Fruit fly (Drosophila melanogaster) whole organism, embryonic: ENCODE data around the gene CG14818.

Experiments used
- CG10267 ChIP-seq: fragments of 200-800 bp; sonication (Bioruptor generic); optimal IDR thresholded peaks from 2 replicates; lab custom pipeline; 2018; ENCODE audit warnings: missing biosample characterization, mild to moderate bottlenecking, missing genetic modification characterization, moderate library complexity
- CG10366 ChIP-seq: fragments of 200-800 bp; sonication (Bioruptor generic); IDR thresholded peaks from 2 replicates; pipeline ENCODE4 v1.3.6; 2022; ENCODE audit warnings: missing biosample characterization, missing genetic modification characterization
- CG10565 ChIP-seq: fragments of 200-800 bp; sonication (Bioruptor generic); optimal IDR thresholded peaks from 3 replicates; lab custom pipeline; 2016; ENCODE audit warnings: missing biosample characterization, mild to moderate bottlenecking, missing genetic modification characterization
- CG14050 ChIP-seq: fragments of 200-800 bp; sonication (Bioruptor generic); IDR thresholded peaks from 3 replicates; pipeline ENCODE4 v1.3.6; 2022; ENCODE audit warnings: missing biosample characterization, missing genetic modification characterization
- CG17802 ChIP-seq: fragments of 200-800 bp; sonication (Bioruptor generic); optimal IDR thresholded peaks from 2 replicates; lab custom pipeline; 2018; ENCODE audit warnings: missing biosample characterization, mild to moderate bottlenecking, missing genetic modification characterization, moderate library complexity
- CG18011 ChIP-seq: fragments of 200-800 bp; sonication (Bioruptor generic); optimal IDR thresholded peaks from 2 replicates; lab custom pipeline; 2017; ENCODE audit warnings: missing biosample characterization, missing genetic modification characterization, mild to moderate bottlenecking, moderate library complexity, missing genotype
- CG2712 ChIP-seq: fragments of 200-800 bp; optimal IDR thresholded peaks from 3 replicates; lab custom pipeline; 2019; ENCODE audit warnings: missing biosample characterization, mild to moderate bottlenecking, missing genetic modification characterization, moderate library complexity
- CG3281 ChIP-seq: fragments of 200-800 bp; sonication (Bioruptor generic); optimal IDR thresholded peaks from 3 replicates; lab custom pipeline; 2017; ENCODE audit warnings: missing biosample characterization, mild to moderate bottlenecking, missing genetic modification characterization
- CG33557 ChIP-seq: fragments of 200-800 bp; sonication (Bioruptor generic); optimal IDR thresholded peaks from 2 replicates; lab custom pipeline; 2019; ENCODE audit warnings: missing biosample characterization, mild to moderate bottlenecking, missing genetic modification characterization, moderate library complexity
- CG42726 ChIP-seq: fragments of 200-800 bp; sonication (Bioruptor generic); IDR thresholded peaks from 2 replicates; pipeline ENCODE4 v1.3.6; 2022; ENCODE audit warnings: missing biosample characterization, missing genetic modification characterization; ENCODE audit not compliant: partially characterized antibody
- CG4424 ChIP-seq: fragments of 200-800 bp; sonication (Bioruptor generic); optimal IDR thresholded peaks from 3 replicates; lab custom pipeline; 2016; ENCODE audit warnings: missing biosample characterization, missing genetic modification characterization
- CG4707 ChIP-seq: fragments of 200-800 bp; sonication (Bioruptor generic); optimal IDR thresholded peaks from 2 replicates; lab custom pipeline; 2018; ENCODE audit warnings: missing biosample characterization, mild to moderate bottlenecking, missing genetic modification characterization, moderate library complexity
- CG4854 ChIP-seq: fragments of 200-800 bp; sonication (Bioruptor generic); optimal IDR thresholded peaks from 2 replicates; lab custom pipeline; 2016; ENCODE audit warnings: missing biosample characterization, missing genetic modification characterization, inconsistent platforms
- CG5953 ChIP-seq: fragments of 200-800 bp; sonication (Bioruptor generic); IDR thresholded peaks from 2 replicates; pipeline ENCODE4 v1.3.6; 2022; ENCODE audit warnings: missing biosample characterization, missing genetic modification characterization
- CG6654 ChIP-seq: fragments of 200-800 bp; sonication (Bioruptor generic); optimal IDR thresholded peaks from 2 replicates; lab custom pipeline; 2017; ENCODE audit warnings: missing biosample characterization, mild to moderate bottlenecking, missing genetic modification characterization
- CG6683 ChIP-seq: fragments of 200-800 bp; sonication (Bioruptor generic); optimal IDR thresholded peaks from 2 replicates; lab custom pipeline; 2017; ENCODE audit warnings: missing biosample characterization, mild to moderate bottlenecking, missing genetic modification characterization, missing genetic modification reagents
- CG7372 ChIP-seq: fragments of 200-800 bp; sonication (Bioruptor generic); IDR thresholded peaks from 2 replicates; pipeline ENCODE4 v1.3.6; 2022; ENCODE audit warnings: missing biosample characterization, missing genetic modification characterization
- CG8281 ChIP-seq: fragments of 200-800 bp; sonication (Bioruptor generic); optimal IDR thresholded peaks from 2 replicates; lab custom pipeline; 2018; ENCODE audit warnings: missing biosample characterization, mild to moderate bottlenecking, missing genetic modification characterization, moderate library complexity
- CG8290 ChIP-seq, 3 experiments: fragments of 200-800 bp; sonication (Bioruptor generic); optimal IDR thresholded peaks; 2 replicates each; lab custom pipeline; 2016 to 2019; ENCODE audit warnings: missing biosample characterization in 3 of 3, missing genetic modification characterization in 3 of 3, mild to moderate bottlenecking in 2 of 3, moderate library complexity in 1 of 3
- CG9817 ChIP-seq: fragments of 200-800 bp; sonication (Bioruptor generic); optimal IDR thresholded peaks from 2 replicates; lab custom pipeline; 2018; ENCODE audit warnings: missing biosample characterization, mild to moderate bottlenecking, missing genetic modification characterization, moderate library complexity
- CHES-1-like ChIP-seq: fragments of 200-800 bp; sonication (Bioruptor generic); optimal IDR thresholded peaks from 2 replicates; lab custom pipeline; 2016; ENCODE audit warnings: missing biosample characterization, missing genetic modification characterization
- Dref ChIP-seq: fragments of 200-800 bp; sonication (Bioruptor generic); IDR thresholded peaks from 2 replicates; pipeline ENCODE4 v1.3.6; 2022; ENCODE audit warnings: missing biosample characterization, missing genetic modification characterization
- E2f1 ChIP-seq: fragments of 200-800 bp; sonication (Bioruptor generic); IDR thresholded peaks from 2 replicates; pipeline ENCODE4 v1.3.6; 2022; ENCODE audit warnings: missing biosample characterization, missing genetic modification characterization
- Fer1 ChIP-seq: fragments of 200-800 bp; sonication (Bioruptor generic); optimal IDR thresholded peaks from 2 replicates; lab custom pipeline; 2017; ENCODE audit warnings: missing biosample characterization, mild to moderate bottlenecking, missing genetic modification characterization
- NC2β ChIP-seq: fragments of 200-800 bp; sonication (Bioruptor generic); optimal IDR thresholded peaks from 2 replicates; lab custom pipeline; 2016; ENCODE audit warnings: missing biosample characterization, missing genetic modification characterization
- Side ChIP-seq: fragments of 200-800 bp; sonication (Bioruptor generic); optimal IDR thresholded peaks from 2 replicates; lab custom pipeline; 2016; ENCODE audit warnings: missing biosample characterization, missing genetic modification characterization
- Usf ChIP-seq: fragments of 200-800 bp; sonication (Bioruptor generic); optimal IDR thresholded peaks from 2 replicates; lab custom pipeline; 2017; ENCODE audit warnings: missing genotype, missing biosample characterization, missing genetic modification characterization
- al ChIP-seq: fragments of 200-800 bp; sonication (Bioruptor generic); IDR thresholded peaks from 2 replicates; pipeline ENCODE4 v1.3.6; 2022; ENCODE audit warnings: missing biosample characterization, missing genetic modification characterization
- az2 ChIP-seq: fragments of 200-800 bp; sonication (Bioruptor generic); optimal IDR thresholded peaks from 3 replicates; lab custom pipeline; 2016; ENCODE audit warnings: missing biosample characterization, missing genetic modification characterization
- bab2 ChIP-seq: fragments of 200-800 bp; sonication (Bioruptor generic); optimal IDR thresholded peaks from 2 replicates; lab custom pipeline; 2016; ENCODE audit warnings: missing biosample characterization, missing genetic modification characterization
- bsh ChIP-seq, 2 experiments: fragments of 200-800 bp; sonication (Bioruptor generic); optimal IDR thresholded peaks; 2 replicates each; lab custom pipeline; 2017 to 2018; ENCODE audit warnings: mild to moderate bottlenecking in 2 of 2, missing biosample characterization in 2 of 2, missing genetic modification characterization in 2 of 2, moderate library complexity in 1 of 2
- corto ChIP-seq: fragments of 200-800 bp; sonication (Bioruptor generic); optimal IDR thresholded peaks from 2 replicates; lab custom pipeline; 2016; ENCODE audit warnings: missing biosample characterization, mild to moderate bottlenecking, missing genetic modification characterization, moderate library complexity
- dan ChIP-seq: fragments of 200-800 bp; sonication (Bioruptor generic); IDR thresholded peaks from 2 replicates; pipeline ENCODE4 v1.3.6; 2022; ENCODE audit warnings: missing biosample characterization, missing genetic modification characterization
- fd3F ChIP-seq: fragments of 200-800 bp; sonication (Bioruptor generic); optimal IDR thresholded peaks from 2 replicates; lab custom pipeline; 2018; ENCODE audit warnings: missing biosample characterization, mild to moderate bottlenecking, missing genetic modification characterization, moderate library complexity
- fru ChIP-seq: fragments of >200 bp; optimal IDR thresholded peaks from 2 replicates; lab custom pipeline; 2017
- insv ChIP-seq, 2 experiments: fragments of 200-800 bp; sonication (Bioruptor generic); optimal IDR thresholded peaks; 3 replicates each; lab custom pipeline; 2016 to 2018; ENCODE audit warnings: missing biosample characterization in 2 of 2, missing genetic modification characterization in 2 of 2
- kni ChIP-seq: fragments of 200-800 bp; sonication (Bioruptor generic); optimal IDR thresholded peaks from 3 replicates; lab custom pipeline; 2017; ENCODE audit warnings: mild to moderate bottlenecking, missing biosample characterization, missing genetic modification reagents, missing genetic modification characterization
- nau ChIP-seq: fragments of 200-800 bp; sonication (Bioruptor generic); optimal IDR thresholded peaks from 3 replicates; lab custom pipeline; 2017; ENCODE audit warnings: missing biosample characterization, mild to moderate bottlenecking, missing genetic modification characterization, missing genetic modification reagents
- nerfin-1 ChIP-seq: fragments of 200-800 bp; sonication (Bioruptor generic); optimal IDR thresholded peaks from 3 replicates; lab custom pipeline; 2019; ENCODE audit warnings: missing biosample characterization, mild to moderate bottlenecking, missing genetic modification characterization, moderate library complexity
- odd ChIP-seq: fragments of 200-800 bp; sonication (Bioruptor generic); optimal IDR thresholded peaks from 2 replicates; lab custom pipeline; 2017; ENCODE audit warnings: missing biosample characterization, mild to moderate bottlenecking, missing genetic modification characterization
- peb ChIP-seq: fragments of 200-800 bp; sonication (Bioruptor generic); IDR thresholded peaks from 2 replicates; pipeline ENCODE4 v1.3.6; 2022; ENCODE audit warnings: missing biosample characterization, missing genetic modification characterization
- pho ChIP-seq: fragments of 200-800 bp; sonication (Bioruptor generic); optimal IDR thresholded peaks from 2 replicates; lab custom pipeline; 2016; ENCODE audit warnings: missing biosample characterization, missing genetic modification characterization
- phol ChIP-seq: fragments of 200-800 bp; sonication (Bioruptor generic); optimal IDR thresholded peaks from 3 replicates; lab custom pipeline; 2018; ENCODE audit warnings: missing biosample characterization, mild to moderate bottlenecking, missing genetic modification characterization, moderate library complexity
- rib ChIP-seq: fragments of 200-800 bp; sonication (Bioruptor generic); IDR thresholded peaks from 2 replicates; pipeline ENCODE4 v1.3.6; 2022; ENCODE audit warnings: missing biosample characterization, missing genetic modification characterization
- shn ChIP-seq: fragments of 200-800 bp; sonication (Bioruptor generic); optimal IDR thresholded peaks from 3 replicates; lab custom pipeline; 2016; ENCODE audit warnings: missing biosample characterization, missing genetic modification characterization
- sim ChIP-seq: fragments of 200-800 bp; sonication (Bioruptor generic); IDR thresholded peaks from 2 replicates; pipeline ENCODE4 v1.3.6; 2022; ENCODE audit warnings: missing biosample characterization, missing genetic modification characterization
- slbo ChIP-seq: fragments of 200-800 bp; sonication (Bioruptor generic); IDR thresholded peaks from 2 replicates; pipeline ENCODE4 v1.3.6; 2022; ENCODE audit warnings: missing biosample characterization, missing genetic modification characterization
- sna ChIP-seq: fragments of 200-800 bp; sonication (Bioruptor generic); IDR thresholded peaks from 2 replicates; pipeline ENCODE4 v1.3.6; 2022; ENCODE audit warnings: missing biosample characterization, missing genetic modification characterization; ENCODE audit not compliant: partially characterized antibody
- stwl ChIP-seq: fragments of 200-800 bp; sonication (Bioruptor generic); optimal IDR thresholded peaks from 3 replicates; lab custom pipeline; 2018; ENCODE audit warnings: missing biosample characterization, mild to moderate bottlenecking, missing genetic modification characterization, moderate library complexity

The CG14818 gene

dm6 chrX:1927473-1928306, 48.1 kb upstream of the CG14818 start, which contains the start of gene CG11596 (continued):
- TF ChIP-seq kni (GFP tag; lab: Kevin White, UChicago), result no peak
- no peak for TF ChIP-seq CG17802 (tag; lab: Kevin White, UChicago)
- no peak for TF ChIP-seq CG42726 (GFP tag; lab: Robert Waterston, UW)
- TF ChIP-seq bab2 (GFP tag; lab: Kevin White, UChicago), result no peak
- TF ChIP-seq nau, result no peak
- TF ChIP-seq az2 (GFP tag; lab: Kevin White, UChicago), result no peak
- no peak for TF ChIP-seq CG7372 (GFP tag; lab: Robert Waterston, UW)
- TF ChIP-seq CG4854 (GFP tag; lab: Kevin White, UChicago), result no peak
- no peak for TF ChIP-seq bsh (GFP tag; optimal IDR thresholded peaks at IDR 0.05; lab: Kevin White, UChicago)
- no peak for TF ChIP-seq CG4707 (GFP tag; lab: Kevin White, UChicago)
- TF ChIP-seq CG6654, result no peak
- no peak for TF ChIP-seq rib (GFP tag; lab: Robert Waterston, UW)
- TF ChIP-seq pho (GFP tag; lab: Kevin White, UChicago), result peak; percentile 20
- TF ChIP-seq al, result no peak
- no peak for TF ChIP-seq CG2712 (tag; lab: Kevin White, UChicago)
- TF ChIP-seq CG9817 (tag; lab: Kevin White, UChicago), result no peak
- no peak for TF ChIP-seq CG6683 (GFP tag; lab: Kevin White, UChicago)
- TF ChIP-seq CG10366 (GFP tag; lab: Robert Waterston, UW), result peak; percentile 20; the same call in 1 of the 2 replicates
- TF ChIP-seq dan (GFP tag; lab: Robert Waterston, UW), result no peak
- no peak for TF ChIP-seq CG5953 (GFP tag; lab: Robert Waterston, UW)
- no peak for TF ChIP-seq Usf (GFP tag; lab: Kevin White, UChicago)
- no peak for TF ChIP-seq CG14050
- peak; percentile 33 for TF ChIP-seq shn (GFP tag; lab: Kevin White, UChicago)
- TF ChIP-seq E2f1, result no peak
- TF ChIP-seq Dref (GFP tag; lab: Robert Waterston, UW), result peak; percentile 79
- TF ChIP-seq sna, result 0 out of 2 replicates have a peak, but pooled peaks have one; percentile 34
- TF ChIP-seq Side, result no peak
- no peak for TF ChIP-seq fd3F (GFP tag; lab: Kevin White, UChicago)
- peak in 1 of 2 experiments; percentile 2 for TF ChIP-seq insv (GFP tag; optimal IDR thresholded peaks at IDR 0.05; lab: Kevin White, UChicago)
- TF ChIP-seq NC2β, result no peak
- TF ChIP-seq CG8290 (GFP tag; optimal IDR thresholded peaks at IDR 0.05; lab: Kevin White, UChicago), result no peak
- no peak for TF ChIP-seq CG8290 (tag; optimal IDR thresholded peaks at IDR 0.05; lab: Kevin White, UChicago)
- no peak for TF ChIP-seq fru
- TF ChIP-seq CG4424 (GFP tag; lab: Kevin White, UChicago), result no peak
- TF ChIP-seq corto (GFP tag; lab: Kevin White, UChicago), result no peak
- TF ChIP-seq nerfin-1 (tag; lab: Kevin White, UChicago), result no peak
- TF ChIP-seq phol, result peak; percentile 8
- TF ChIP-seq CG10267 (tag; lab: Kevin White, UChicago), result no peak
- peak; percentile 30 for TF ChIP-seq stwl (tag; lab: Kevin White, UChicago)
- no peak for TF ChIP-seq slbo (GFP tag; lab: Robert Waterston, UW)
- TF ChIP-seq CHES-1-like (GFP tag; lab: Kevin White, UChicago), result no peak
- TF ChIP-seq peb (GFP tag; lab: Robert Waterston, UW), result no peak
- no peak for TF ChIP-seq sim (GFP tag; lab: Robert Waterston, UW)
- TF ChIP-seq CG33557, result no peak
- no peak for TF ChIP-seq CG18011 (GFP tag; lab: Kevin White, UChicago)
- no peak for TF ChIP-seq Fer1
- no peak for TF ChIP-seq odd (GFP tag; lab: Kevin White, UChicago)
- no peak for TF ChIP-seq CG8281 (tag; lab: Kevin White, UChicago)
- no peak for TF ChIP-seq CG3281 (GFP tag; lab: Kevin White, UChicago)
- no peak for TF ChIP-seq CG10565 (GFP tag; lab: Kevin White, UChicago)
